Fruit fly (Drosophila melanogaster) whole organism, embryonic: ENCODE results near the gene CG7156.

Experiments used
- B-H1 ChIP-seq: fragments of 200-800 bp; sonication (Bioruptor generic); IDR thresholded peaks from 3 replicates; pipeline ENCODE4 v1.3.6; 2022; ENCODE audit warnings: missing biosample characterization, missing genetic modification characterization
- BEAF-32 ChIP-seq: fragments of 200-800 bp; sonication (Bioruptor generic); optimal IDR thresholded peaks from 3 replicates; lab custom pipeline; 2017; ENCODE audit warnings: missing biosample characterization, missing genetic modification characterization, mild to moderate bottlenecking, moderate library complexity, missing genetic modification reagents
- CG10321 ChIP-seq: fragments of 200-800 bp; sonication (Bioruptor generic); IDR thresholded peaks from 2 replicates; pipeline ENCODE4 v1.3.6; 2022; ENCODE audit warnings: missing biosample characterization, missing genetic modification characterization
- CG10543 ChIP-seq: fragments of 200-800 bp; sonication (Bioruptor generic); optimal IDR thresholded peaks from 3 replicates; lab custom pipeline; 2017; ENCODE audit warnings: missing biosample characterization, mild to moderate bottlenecking, missing genetic modification characterization, moderate library complexity
- CG11504 ChIP-seq: fragments of 200-800 bp; sonication (Bioruptor generic); optimal IDR thresholded peaks from 3 replicates; lab custom pipeline; 2019; ENCODE audit warnings: missing biosample characterization, mild to moderate bottlenecking, missing genetic modification characterization, moderate library complexity
- CG12071 ChIP-seq: fragments of 200-800 bp; sonication (Bioruptor generic); optimal IDR thresholded peaks from 3 replicates; lab custom pipeline; 2018; ENCODE audit warnings: missing biosample characterization, mild to moderate bottlenecking, missing genetic modification characterization
- CG12659 ChIP-seq: fragments of 200-800 bp; sonication (Bioruptor generic); optimal IDR thresholded peaks from 3 replicates; lab custom pipeline; 2017; ENCODE audit warnings: mild to moderate bottlenecking, missing biosample characterization, missing genetic modification reagents, missing genetic modification characterization
- CG13624 ChIP-seq: fragments of 200-800 bp; sonication (Bioruptor generic); optimal IDR thresholded peaks from 2 replicates; lab custom pipeline; 2016; ENCODE audit warnings: missing biosample characterization, missing genetic modification characterization
- CG13775 ChIP-seq: fragments of 200-800 bp; sonication (Bioruptor generic); optimal IDR thresholded peaks from 3 replicates; lab custom pipeline; 2017; ENCODE audit warnings: missing biosample characterization, mild to moderate bottlenecking, missing genetic modification characterization
- CG14860 ChIP-seq: fragments of 200-800 bp; sonication (Bioruptor generic); IDR thresholded peaks from 3 replicates; pipeline ENCODE4 v1.3.6; 2022; ENCODE audit warnings: missing biosample characterization, missing genetic modification characterization; ENCODE audit not compliant: partially characterized antibody
- CG1603 ChIP-seq: fragments of 200-800 bp; sonication (Bioruptor generic); optimal IDR thresholded peaks from 2 replicates; lab custom pipeline; 2019; ENCODE audit warnings: missing biosample characterization, mild to moderate bottlenecking, missing genetic modification characterization, moderate library complexity
- CG18011 ChIP-seq: fragments of 200-800 bp; sonication (Bioruptor generic); optimal IDR thresholded peaks from 2 replicates; lab custom pipeline; 2017; ENCODE audit warnings: missing biosample characterization, missing genetic modification characterization, mild to moderate bottlenecking, moderate library complexity, missing genotype
- CG1832 ChIP-seq: fragments of 200-800 bp; sonication (Bioruptor generic); optimal IDR thresholded peaks from 2 replicates; lab custom pipeline; 2017; ENCODE audit warnings: missing biosample characterization, mild to moderate bottlenecking, missing genetic modification characterization, inconsistent platforms
- CG2120 ChIP-seq: fragments of 200-800 bp; sonication (Bioruptor generic); optimal IDR thresholded peaks from 3 replicates; lab custom pipeline; 2016; ENCODE audit warnings: missing biosample characterization, missing genetic modification characterization
- CG2712 ChIP-seq: fragments of 200-800 bp; optimal IDR thresholded peaks from 3 replicates; lab custom pipeline; 2019; ENCODE audit warnings: missing biosample characterization, mild to moderate bottlenecking, missing genetic modification characterization, moderate library complexity
- CG30020 ChIP-seq: fragments of 200-800 bp; optimal IDR thresholded peaks from 2 replicates; lab custom pipeline; 2019; ENCODE audit warnings: missing biosample characterization, mild to moderate bottlenecking, missing genetic modification characterization, moderate library complexity
- CG31441 ChIP-seq: fragments of 200-800 bp; sonication (Bioruptor generic); IDR thresholded peaks from 2 replicates; pipeline ENCODE4 v1.3.6; 2022; ENCODE audit warnings: missing biosample characterization, missing genetic modification characterization
- CG4424 ChIP-seq: fragments of 200-800 bp; sonication (Bioruptor generic); optimal IDR thresholded peaks from 3 replicates; lab custom pipeline; 2016; ENCODE audit warnings: missing biosample characterization, missing genetic modification characterization
- CG5245 ChIP-seq: fragments of 200-800 bp; sonication (Bioruptor generic); optimal IDR thresholded peaks from 3 replicates; lab custom pipeline; 2016; ENCODE audit warnings: missing biosample characterization, missing genetic modification characterization
- CG6791 ChIP-seq: fragments of 200-800 bp; sonication (Bioruptor generic); IDR thresholded peaks from 3 replicates; pipeline ENCODE4 v1.3.6; 2022; ENCODE audit warnings: missing biosample characterization, missing genetic modification characterization; ENCODE audit not compliant: partially characterized antibody
- CG6813 ChIP-seq: fragments of 200-800 bp; sonication (Bioruptor generic); optimal IDR thresholded peaks from 2 replicates; lab custom pipeline; 2017; ENCODE audit warnings: missing biosample characterization, missing genetic modification characterization, mild to moderate bottlenecking, moderate library complexity, missing genetic modification reagents
- CG7271 ChIP-seq: fragments of 200-800 bp; sonication (Bioruptor generic); optimal IDR thresholded peaks from 2 replicates; lab custom pipeline; 2018; ENCODE audit warnings: missing biosample characterization, mild to moderate bottlenecking, missing genetic modification characterization, moderate library complexity
- CG8290 ChIP-seq, 3 experiments: fragments of 200-800 bp; sonication (Bioruptor generic); optimal IDR thresholded peaks; 2 replicates each; lab custom pipeline; 2016 to 2019; ENCODE audit warnings: missing biosample characterization in 3 of 3, missing genetic modification characterization in 3 of 3, mild to moderate bottlenecking in 2 of 3, moderate library complexity in 1 of 3
- CG8478 ChIP-seq: fragments of >200 bp; optimal IDR thresholded peaks from 2 replicates; lab custom pipeline; 2018
- Dll ChIP-seq: fragments of 200-800 bp; sonication (Bioruptor generic); IDR thresholded peaks from 4 replicates; pipeline ENCODE4 v1.3.6; 2022; ENCODE audit warnings: missing biosample characterization, missing genetic modification characterization; ENCODE audit not compliant: partially characterized antibody
- Doc2 ChIP-seq: fragments of 200-800 bp; sonication (Bioruptor generic); IDR thresholded peaks from 2 replicates; pipeline ENCODE4 v1.3.6; 2022; ENCODE audit warnings: missing biosample characterization, missing genetic modification characterization
- Hr3 ChIP-seq: fragments of 200-800 bp; sonication (Bioruptor generic); optimal IDR thresholded peaks from 3 replicates; lab custom pipeline; 2016; ENCODE audit warnings: missing biosample characterization, missing genetic modification characterization
- Kr ChIP-seq: fragments of 200-800 bp; sonication (Bioruptor generic); optimal IDR thresholded peaks from 2 replicates; lab custom pipeline; 2017; ENCODE audit warnings: missing biosample characterization, mild to moderate bottlenecking, missing genetic modification characterization
- NC2β ChIP-seq: fragments of 200-800 bp; sonication (Bioruptor generic); optimal IDR thresholded peaks from 2 replicates; lab custom pipeline; 2016; ENCODE audit warnings: missing biosample characterization, missing genetic modification characterization
- Ptx1 ChIP-seq: fragments of 200-800 bp; sonication (Bioruptor generic); IDR thresholded peaks from 2 replicates; pipeline ENCODE4 v1.3.6; 2022; ENCODE audit warnings: missing biosample characterization, missing genetic modification characterization
- Tbp ChIP-seq: fragments of >200 bp; optimal IDR thresholded peaks from 2 replicates; lab custom pipeline; 2018; ENCODE audit warnings: missing biosample characterization, missing genetic modification characterization
- Trl ChIP-seq, 3 experiments: fragments of >200 bp in 2 of 3; fragments of 200-800 bp in 1 of 3; sonication (Bioruptor generic) in 1 of 3; optimal IDR thresholded peaks; 2 replicates in 1 of 3; 3 replicates in 2 of 3; lab custom pipeline; 2016 to 2017; ENCODE audit warnings: missing biosample characterization in 1 of 3, missing genetic modification characterization in 1 of 3
- caup ChIP-seq: fragments of 200-800 bp; sonication (Bioruptor generic); optimal IDR thresholded peaks from 3 replicates; lab custom pipeline; 2017; ENCODE audit warnings: missing biosample characterization, mild to moderate bottlenecking, missing genetic modification characterization, moderate library complexity; ENCODE audit not compliant: severe bottlenecking
- ci ChIP-seq: fragments of 200-800 bp; sonication (Bioruptor generic); IDR thresholded peaks from 3 replicates; pipeline ENCODE4 v1.3.6; 2022; ENCODE audit warnings: missing biosample characterization, missing genetic modification characterization
- dimm ChIP-seq: fragments of 200-800 bp; sonication (Bioruptor generic); IDR thresholded peaks from 2 replicates; pipeline ENCODE4 v1.3.6; 2022; ENCODE audit warnings: missing biosample characterization, missing genetic modification characterization
- ems ChIP-seq: fragments of 200-800 bp; sonication (Bioruptor generic); optimal IDR thresholded peaks from 3 replicates; lab custom pipeline; 2016; ENCODE audit warnings: missing biosample characterization, missing genetic modification characterization
- esg ChIP-seq: fragments of 200-800 bp; sonication (Bioruptor generic); conservative IDR thresholded peaks from 2 replicates; pipeline ENCODE4 v1.3.6; 2022; ENCODE audit warnings: missing biosample characterization, missing genetic modification characterization
- eyg ChIP-seq: fragments of 200-800 bp; sonication (Bioruptor generic); optimal IDR thresholded peaks from 3 replicates; lab custom pipeline; 2016; ENCODE audit warnings: missing biosample characterization, missing genetic modification characterization
- fd64A ChIP-seq: fragments of 200-800 bp; sonication (Bioruptor generic); optimal IDR thresholded peaks from 3 replicates; lab custom pipeline; 2018; ENCODE audit warnings: missing biosample characterization, mild to moderate bottlenecking, missing genetic modification characterization
- hb ChIP-seq: fragments of 200-800 bp; sonication (Bioruptor generic); IDR thresholded peaks from 3 replicates; pipeline ENCODE4 v1.3.6; 2022; ENCODE audit warnings: missing biosample characterization, missing genetic modification characterization; ENCODE audit not compliant: partially characterized antibody
- hkb ChIP-seq, 2 experiments: fragments of 200-800 bp in 1 of 2; fragments of >200 bp in 1 of 2; sonication (Bioruptor generic) in 1 of 2; IDR thresholded peaks in 1 of 2; optimal IDR thresholded peaks in 1 of 2; 2 replicates each; pipeline versions ENCODE4 v1.3.6 to Lab custom; 2017 to 2022; ENCODE audit warnings: missing biosample characterization in 1 of 2, missing genetic modification characterization in 1 of 2
- jumu ChIP-seq: fragments of 200-800 bp; sonication (Bioruptor generic); optimal IDR thresholded peaks from 3 replicates; lab custom pipeline; 2016; ENCODE audit warnings: missing biosample characterization, missing genetic modification characterization
- ken ChIP-seq: fragments of 200-800 bp; sonication (Bioruptor generic); IDR thresholded peaks from 3 replicates; pipeline ENCODE4 v1.3.6; 2022; ENCODE audit warnings: missing biosample characterization, missing genetic modification characterization
- mld ChIP-seq: fragments of 200-800 bp; sonication (Bioruptor generic); IDR thresholded peaks from 3 replicates; pipeline ENCODE4 v1.3.6; 2022; ENCODE audit warnings: missing biosample characterization, missing genetic modification characterization; ENCODE audit not compliant: partially characterized antibody
- odd ChIP-seq: fragments of 200-800 bp; sonication (Bioruptor generic); optimal IDR thresholded peaks from 2 replicates; lab custom pipeline; 2017; ENCODE audit warnings: missing biosample characterization, mild to moderate bottlenecking, missing genetic modification characterization
- prd ChIP-seq, 3 experiments: fragments of >200 bp in 2 of 3; fragments of 200-800 bp in 1 of 3; sonication (Bioruptor generic) in 1 of 3; optimal IDR thresholded peaks in 2 of 3; IDR thresholded peaks in 1 of 3; 2 replicates in 2 of 3; 3 replicates in 1 of 3; pipeline versions ENCODE4 v1.3.6 to Lab custom; 2017 to 2022; ENCODE audit warnings: missing biosample characterization in 1 of 3, missing genetic modification characterization in 1 of 3
- rib ChIP-seq: fragments of 200-800 bp; sonication (Bioruptor generic); IDR thresholded peaks from 2 replicates; pipeline ENCODE4 v1.3.6; 2022; ENCODE audit warnings: missing biosample characterization, missing genetic modification characterization
- scrt ChIP-seq: fragments of 200-800 bp; sonication (Bioruptor generic); optimal IDR thresholded peaks from 2 replicates; lab custom pipeline; 2018; ENCODE audit warnings: missing biosample characterization, mild to moderate bottlenecking, missing genetic modification characterization, moderate library complexity
- vfl ChIP-seq: fragments of 200-800 bp; sonication (Bioruptor generic); optimal IDR thresholded peaks from 2 replicates; lab custom pipeline; 2016; ENCODE audit warnings: missing biosample characterization, missing genetic modification characterization

The CG7156 gene

dm6 chr3R:18235879-18236278 lies 6.1 kb downstream of the CG7156 start, which contains the start of gene repo (continued):
- TF ChIP-seq CG30020 (tag; lab: Kevin White, UChicago) (no peak), hkb (optimal IDR thresholded peaks at IDR 0.05; lab: Kevin White, UChicago) (no peak), hkb (GFP tag; IDR thresholded peaks at IDR 0.05; lab: Robert Waterston, UW) (no peak), prd (optimal IDR thresholded peaks at IDR 0.05; lab: Kevin White, UChicago) (no peak), prd (GFP tag; IDR thresholded peaks at IDR 0.05; lab: Robert Waterston, UW) (no peak), CG13624 (GFP tag; lab: Kevin White, UChicago) (no peak), Dll (GFP tag; lab: Robert Waterston, UW) (0 out of 4 replicates have a peak, but pooled peaks have one; percentile 40), CG1832 (GFP tag; lab: Kevin White, UChicago) (peak; percentile 90), scrt (GFP tag; lab: Kevin White, UChicago) (no peak), CG8478 (no peak), CG18011 (GFP tag; lab: Kevin White, UChicago) (no peak), CG7271 (tag; lab: Kevin White, UChicago) (no peak), hb (GFP tag; lab: Robert Waterston, UW) (no peak), CG4424 (GFP tag; lab: Kevin White, UChicago) (no peak), CG13775 (GFP tag; lab: Kevin White, UChicago) (no peak), Kr (no peak), Ptx1 (GFP tag; lab: Robert Waterston, UW) (no peak), CG31441 (GFP tag; lab: Robert Waterston, UW) (no peak), CG6813 (GFP tag; lab: Kevin White, UChicago) (no peak), CG12071 (GFP tag; lab: Kevin White, UChicago) (no peak), CG14860 (GFP tag; lab: Robert Waterston, UW) (no peak), eyg (GFP tag; lab: Kevin White, UChicago) (no peak), odd (GFP tag; lab: Kevin White, UChicago) (no peak), CG5245 (GFP tag; lab: Kevin White, UChicago) (no peak), Tbp (GFP tag; lab: Kevin White, UChicago) (no peak), Trl (optimal IDR thresholded peaks at IDR 0.05; lab: Kevin White, UChicago) (no peak), Trl (GFP tag; optimal IDR thresholded peaks at IDR 0.05; lab: Kevin White, UChicago) (no peak), CG10543 (GFP tag; lab: Kevin White, UChicago) (no peak), BEAF-32 (GFP tag; lab: Kevin White, UChicago) (no peak), CG11504 (no peak), ci (GFP tag; lab: Robert Waterston, UW) (0 out of 3 replicates have a peak, but pooled peaks have one; percentile 22), NC2β (GFP tag; lab: Kevin White, UChicago) (no peak), ken (GFP tag; lab: Robert Waterston, UW) (no peak), CG2712 (tag; lab: Kevin White, UChicago) (no peak), CG2120 (GFP tag; lab: Kevin White, UChicago) (no peak), jumu (no peak), CG6791 (GFP tag; lab: Robert Waterston, UW) (peak; percentile 56; the same call in 2 of the 3 replicates), esg (no peak), CG10321 (peak; percentile 92), CG8290 (GFP tag; optimal IDR thresholded peaks at IDR 0.05; lab: Kevin White, UChicago) (no peak), CG8290 (tag; optimal IDR thresholded peaks at IDR 0.05; lab: Kevin White, UChicago) (no peak), dimm (GFP tag; lab: Robert Waterston, UW) (no peak), caup (no peak), Hr3 (GFP tag; lab: Kevin White, UChicago) (no peak), CG1603 (no peak), Doc2 (GFP tag; lab: Robert Waterston, UW) (no peak), mld (no peak), CG12659 (GFP tag; lab: Kevin White, UChicago) (no peak), vfl (GFP tag; lab: Kevin White, UChicago) (no peak), B-H1 (no peak), fd64A (GFP tag; lab: Kevin White, UChicago) (no peak), rib (GFP tag; lab: Robert Waterston, UW) (no peak), ems (GFP tag; lab: Kevin White, UChicago) (no peak)
